Worm (Caenorhabditis elegans) whole organism, young adult: ENCODE results near the gene nhr-193.
A peak's percentile ranks its signal among the peaks of the same experiment; 100 is the strongest.

Experiments
- B0019.2 ChIP-seq: fragments of 200-800 bp; sonication (Bioruptor generic); conservative IDR thresholded peaks from 2 replicates; pipeline ENCODE4 v1.3.6; 2022; ENCODE audit warnings: missing genetic modification reagents, missing genetic modification characterization, missing compliant biosample characterization
- B0336.3 ChIP-seq: fragments of 200-800 bp; sonication (Bioruptor generic); IDR thresholded peaks from 2 replicates; pipeline ENCODE4 v1.3.6; 2022; ENCODE audit warnings: missing genetic modification characterization, missing compliant biosample characterization
- D2030.7 ChIP-seq: fragments of 200-800 bp; sonication (Bioruptor generic); IDR thresholded peaks from 2 replicates; pipeline ENCODE4 v1.3.6; 2022; ENCODE audit warnings: missing genetic modification reagents, missing genetic modification characterization, missing compliant biosample characterization
- F22D6.2 ChIP-seq: sonication (generic microtip); optimal IDR thresholded peaks from 2 replicates; lab custom pipeline; 2016; ENCODE audit warnings: mild to moderate bottlenecking, missing genetic modification characterization, missing compliant biosample characterization
- F39B2.1 ChIP-seq: fragments of 200-800 bp; sonication (Bioruptor generic); IDR thresholded peaks from 2 replicates; pipeline ENCODE4 v1.3.6; 2022; ENCODE audit warnings: missing genetic modification reagents, missing genetic modification characterization, missing compliant biosample characterization
- F49E8.2 ChIP-seq: sonication (generic microtip); optimal IDR thresholded peaks from 3 replicates; lab custom pipeline; 2017; ENCODE audit warnings: missing genetic modification characterization, mild to moderate bottlenecking, missing compliant biosample characterization, antibody characterized with exemption, moderate library complexity; ENCODE audit not compliant: insufficient read depth
- K12H6.12 ChIP-seq: fragments of 200-800 bp; sonication (Bioruptor generic); optimal IDR thresholded peaks from 2 replicates; lab custom pipeline; 2018; ENCODE audit warnings: mild to moderate bottlenecking, missing genetic modification characterization, missing compliant biosample characterization
- Y53G8AR.9 ChIP-seq: fragments of 200-800 bp; sonication (Bioruptor generic); conservative IDR thresholded peaks from 2 replicates; pipeline ENCODE4 v1.3.6; 2022; ENCODE audit warnings: missing genetic modification reagents, missing genetic modification characterization, missing compliant biosample characterization
- Y56A3A.18 ChIP-seq: fragments of 200-800 bp; sonication (Bioruptor generic); IDR thresholded peaks from 2 replicates; pipeline ENCODE4 v1.3.6; 2022; ENCODE audit warnings: missing genetic modification reagents, missing genetic modification characterization, missing compliant biosample characterization
- Y67H2A.10 ChIP-seq: fragments of 200-800 bp; sonication (Bioruptor generic); conservative IDR thresholded peaks from 2 replicates; pipeline ENCODE4 v1.3.6; 2022; ENCODE audit warnings: missing genetic modification reagents, missing genetic modification characterization, missing compliant biosample characterization
- Y79H2A.3 ChIP-seq: fragments of 200-800 bp; sonication (Bioruptor generic); conservative IDR thresholded peaks from 2 replicates; pipeline ENCODE4 v1.3.6; 2022; ENCODE audit warnings: missing genetic modification reagents, missing genetic modification characterization, missing compliant biosample characterization
- Y95B8A.8 ChIP-seq: fragments of 200-800 bp; sonication (Bioruptor generic); IDR thresholded peaks from 2 replicates; pipeline ENCODE4 v1.3.6; 2022; ENCODE audit warnings: missing genetic modification reagents, missing genetic modification characterization, missing compliant biosample characterization
- akir-1 ChIP-seq: fragments of 200-800 bp; sonication (Bioruptor generic); optimal IDR thresholded peaks from 2 replicates; lab custom pipeline; 2018; ENCODE audit warnings: mild to moderate bottlenecking, missing genetic modification characterization, moderate library complexity, missing compliant biosample characterization
- ama-1 ChIP-seq, 3 experiments: fragments of 150-350 bp in 1 of 3; sonication (generic microtip) in 2 of 3; optimal IDR thresholded peaks; 2 replicates each; lab custom pipeline; 2014 to 2018; ENCODE audit warnings: missing biosample characterization in 2 of 3, missing genetic modification characterization in 2 of 3, missing genetic modification reagents in 2 of 3
- athp-1 ChIP-seq: sonication (generic microtip); optimal IDR thresholded peaks from 2 replicates; lab custom pipeline; 2017; ENCODE audit warnings: mild to moderate bottlenecking, missing genetic modification characterization, missing compliant biosample characterization
- attf-6 ChIP-seq: fragments of 200-800 bp; sonication (Bioruptor generic); IDR thresholded peaks from 2 replicates; pipeline ENCODE4 v1.3.6; 2022; ENCODE audit warnings: missing genetic modification reagents, missing genetic modification characterization, missing compliant biosample characterization
- cebp-1 ChIP-seq, 2 experiments: fragments of 200-800 bp in 1 of 2; sonication (Bioruptor generic) in 1 of 2; sonication (generic microtip) in 1 of 2; IDR thresholded peaks in 1 of 2; optimal IDR thresholded peaks in 1 of 2; 2 replicates each; pipeline versions ENCODE4 v1.3.6 to Lab custom; 2017 to 2022; ENCODE audit warnings: missing compliant biosample characterization in 2 of 2, missing genetic modification characterization in 2 of 2, mild to moderate bottlenecking in 1 of 2, missing genetic modification reagents in 1 of 2, moderate library complexity in 1 of 2
- ceh-27 ChIP-seq: fragments of 200-800 bp; sonication (Bioruptor generic); optimal IDR thresholded peaks from 2 replicates; lab custom pipeline; 2018; ENCODE audit warnings: mild to moderate bottlenecking, missing genetic modification characterization, moderate library complexity, missing compliant biosample characterization
- dpff-1 ChIP-seq: sonication (generic microtip); optimal IDR thresholded peaks from 2 replicates; lab custom pipeline; 2017; ENCODE audit warnings: mild to moderate bottlenecking, missing genetic modification characterization, missing compliant biosample characterization
- egl-18 ChIP-seq: fragments of 200-800 bp; sonication (Bioruptor generic); IDR thresholded peaks from 2 replicates; pipeline ENCODE4 v1.3.6; 2022; ENCODE audit warnings: missing genetic modification reagents, missing genetic modification characterization, missing compliant biosample characterization
- ets-4 ChIP-seq: fragments of 200-800 bp; sonication (Bioruptor generic); optimal IDR thresholded peaks from 2 replicates; lab custom pipeline; 2018; ENCODE audit warnings: mild to moderate bottlenecking, missing genetic modification characterization, missing compliant biosample characterization
- gei-17 ChIP-seq: fragments of 200-800 bp; sonication (Bioruptor generic); optimal IDR thresholded peaks from 2 replicates; lab custom pipeline; 2018; ENCODE audit warnings: mild to moderate bottlenecking, missing genetic modification characterization, missing compliant biosample characterization
- hmg-1.2 ChIP-seq: fragments of 200-800 bp; sonication (Bioruptor generic); IDR thresholded peaks from 2 replicates; pipeline ENCODE4 v1.3.6; 2022; ENCODE audit warnings: missing genetic modification reagents, missing genetic modification characterization, missing compliant biosample characterization
- hrde-1 ChIP-seq: sonication (generic microtip); optimal IDR thresholded peaks from 2 replicates; lab custom pipeline; 2016; ENCODE audit warnings: missing genetic modification characterization, mild to moderate bottlenecking, missing compliant biosample characterization, moderate library complexity, missing genotype, missing genetic modification reagents, borderline replicate concordance
- lin-40 ChIP-seq: sonication (generic microtip); optimal IDR thresholded peaks from 2 replicates; lab custom pipeline; 2016; ENCODE audit warnings: missing genetic modification characterization, mild to moderate bottlenecking, missing compliant biosample characterization, missing genotype, missing genetic modification reagents
- lsl-1 ChIP-seq: fragments of 200-800 bp; sonication (Bioruptor generic); optimal IDR thresholded peaks from 2 replicates; lab custom pipeline; 2018; ENCODE audit warnings: mild to moderate bottlenecking, missing genetic modification characterization, moderate library complexity, missing compliant biosample characterization
- lsy-27 ChIP-seq: sonication (generic microtip); optimal IDR thresholded peaks from 2 replicates; lab custom pipeline; 2017; ENCODE audit warnings: missing genetic modification characterization, mild to moderate bottlenecking, missing compliant biosample characterization, antibody characterized with exemption, missing genotype, borderline replicate concordance; ENCODE audit not compliant: insufficient read depth
- mcd-1 ChIP-seq: fragments of 200-800 bp; sonication (Bioruptor generic); IDR thresholded peaks from 2 replicates; pipeline ENCODE4 v1.3.6; 2022; ENCODE audit warnings: missing genetic modification reagents, missing genetic modification characterization, missing compliant biosample characterization
- nfyb-1 ChIP-seq: fragments of 200-800 bp; sonication (Bioruptor generic); IDR thresholded peaks from 2 replicates; pipeline ENCODE4 v1.3.6; 2022; ENCODE audit warnings: missing genetic modification reagents, missing genetic modification characterization, missing compliant biosample characterization
- nhr-179 ChIP-seq: sonication (generic microtip); optimal IDR thresholded peaks from 2 replicates; lab custom pipeline; 2016; ENCODE audit warnings: mild to moderate bottlenecking, missing genetic modification characterization, missing compliant biosample characterization
- nhr-80 ChIP-seq: sonication (generic microtip); optimal IDR thresholded peaks from 2 replicates; lab custom pipeline; 2016; ENCODE audit warnings: missing genetic modification characterization, missing compliant biosample characterization
- pbrm-1 ChIP-seq: fragments of 200-800 bp; sonication (Bioruptor generic); IDR thresholded peaks from 2 replicates; pipeline ENCODE4 v1.3.6; 2022; ENCODE audit warnings: missing genetic modification reagents, missing genetic modification characterization, missing compliant biosample characterization
- snpc-1.1 ChIP-seq: sonication (generic microtip); optimal IDR thresholded peaks from 2 replicates; lab custom pipeline; 2017; ENCODE audit warnings: missing genetic modification characterization, mild to moderate bottlenecking, missing compliant biosample characterization, antibody characterized with exemption, moderate library complexity, missing genotype, missing genetic modification reagents; ENCODE audit not compliant: insufficient read depth
- sptf-2 ChIP-seq: fragments of 200-800 bp; sonication (Bioruptor generic); optimal IDR thresholded peaks from 2 replicates; lab custom pipeline; 2018; ENCODE audit warnings: mild to moderate bottlenecking, missing genetic modification characterization, missing compliant biosample characterization
- tbp1 ChIP-seq: fragments of 200-800 bp; sonication (Bioruptor generic); optimal IDR thresholded peaks from 2 replicates; lab custom pipeline; 2018; ENCODE audit warnings: mild to moderate bottlenecking, missing genetic modification characterization, missing compliant biosample characterization
- xnd-1 ChIP-seq: sonication (generic microtip); optimal IDR thresholded peaks from 2 replicates; lab custom pipeline; 2016; ENCODE audit warnings: missing genotype, missing genetic modification reagents, missing genetic modification characterization, missing compliant biosample characterization
- zfh-2 ChIP-seq: fragments of 200-800 bp; sonication (Bioruptor generic); conservative IDR thresholded peaks from 2 replicates; pipeline ENCODE4 v1.3.6; 2022; ENCODE audit warnings: missing genetic modification reagents, missing genetic modification characterization, missing compliant biosample characterization
- ztf-26 ChIP-seq: sonication (generic microtip); optimal IDR thresholded peaks from 2 replicates; lab custom pipeline; 2017; ENCODE audit warnings: missing genetic modification characterization, missing compliant biosample characterization

Gene nhr-193

ce11 chrV:16356798-16357197 lies 14.7 kb downstream of the nhr-193 start (continued):
- TF ChIP-seq Y53G8AR.9 (GFP tag; lab: Robert Waterston, UW): no peak

ce11 chrV:16357253-16357652 lies 15.1 kb downstream of the nhr-193 start, which contains the start of gene pptr-1:
Gene pptr-1 (plus strand): TSS chrV:16357521.
- TF ChIP-seq cebp-1 (GFP tag; IDR thresholded peaks at IDR 0.05; lab: Robert Waterston, UW) (no peak), cebp-1 (tag; optimal IDR thresholded peaks at IDR 0.05; lab: Kevin White, UChicago) (peak; percentile 4), hmg-1.2 (GFP tag; lab: Robert Waterston, UW) (peak; percentile 32; the same call in 1 of the 2 replicates), nhr-80 (peak; percentile 47), Y56A3A.18 (GFP tag; lab: Robert Waterston, UW) (0 out of 2 replicates have a peak, but pooled peaks have one; percentile 12), Y67H2A.10 (GFP tag; lab: Robert Waterston, UW) (no peak), lin-40 (tag; lab: Kevin White, UChicago) (peak; percentile 20)

ce11 chrV:16361350-16361749 lies 19.2 kb downstream of the nhr-193 start:
- TF ChIP-seq nfyb-1 (GFP tag; lab: Robert Waterston, UW): peak; percentile 98
- no peak for TF ChIP-seq egl-18 (GFP tag; lab: Robert Waterston, UW)

ce11 chrV:16367575-16367974 lies 25.5 kb downstream of the nhr-193 start, which contains the start of gene W08G11.3:
Gene W08G11.3 (plus strand): TSS chrV:16367681.
- TF ChIP-seq B0336.3 (GFP tag; lab: Robert Waterston, UW): peak; percentile 21; the same call in 1 of the 2 replicates
- 0 out of 2 replicates have a peak, but pooled peaks have one; percentile 14 for TF ChIP-seq nfyb-1 (GFP tag; lab: Robert Waterston, UW)
- TF ChIP-seq Y56A3A.18 (GFP tag; lab: Robert Waterston, UW): 0 out of 2 replicates have a peak, but pooled peaks have one; percentile 42
- TF ChIP-seq D2030.7 (GFP tag; lab: Robert Waterston, UW): no peak
- TF ChIP-seq ets-4 (GFP tag; lab: Kevin White, UChicago): no peak
- no peak for TF ChIP-seq attf-6
- no peak for TF ChIP-seq akir-1 (GFP tag; lab: Kevin White, UChicago)
- no peak for TF ChIP-seq ztf-26
- TF ChIP-seq snpc-1.1: no peak
- TF ChIP-seq B0019.2 (GFP tag; lab: Robert Waterston, UW): 0 out of 2 replicates have a peak, but pooled peaks have one; percentile 34
- 0 out of 2 replicates have a peak, but pooled peaks have one; percentile 25 for TF ChIP-seq Y95B8A.8 (GFP tag; lab: Robert Waterston, UW)
- no peak for TF ChIP-seq mcd-1 (GFP tag; lab: Robert Waterston, UW)
- no peak for TF ChIP-seq lsy-27 (tag; lab: Kevin White, UChicago)
- TF ChIP-seq Y53G8AR.9 (GFP tag; lab: Robert Waterston, UW): no peak
- no peak for TF ChIP-seq Y79H2A.3 (GFP tag; lab: Robert Waterston, UW)
- TF ChIP-seq, all 124 proteins: peak for 5

ce11 chrV:16368143-16368542 lies 26.0 kb downstream of the nhr-193 start:
- TF ChIP-seq K12H6.12 (tag; lab: Kevin White, UChicago) (no peak), athp-1 (tag; lab: Kevin White, UChicago) (no peak), Y53G8AR.9 (GFP tag; lab: Robert Waterston, UW) (no peak), nhr-179 (tag; lab: Kevin White, UChicago) (no peak), xnd-1 (tag; lab: Kevin White, UChicago) (no peak), ama-1 (optimal IDR thresholded peaks at IDR 0.05; lab: Kevin White, UChicago) (no peak), ama-1 (GFP tag; optimal IDR thresholded peaks at IDR 0.05; lab: Kevin White, UChicago) (no peak), akir-1 (GFP tag; lab: Kevin White, UChicago) (no peak), lsl-1 (GFP tag; lab: Kevin White, UChicago) (no peak), tbp1 (GFP tag; lab: Kevin White, UChicago) (no peak), hrde-1 (tag; lab: Kevin White, UChicago) (no peak), ceh-27 (no peak), gei-17 (no peak), F49E8.2 (tag; lab: Kevin White, UChicago) (no peak), pbrm-1 (GFP tag; lab: Robert Waterston, UW) (no peak), sptf-2 (GFP tag; lab: Kevin White, UChicago) (no peak), snpc-1.1 (no peak), F22D6.2 (tag; lab: Kevin White, UChicago) (no peak), zfh-2 (GFP tag; lab: Robert Waterston, UW) (no peak), F39B2.1 (GFP tag; lab: Robert Waterston, UW) (no peak), dpff-1 (tag; lab: Kevin White, UChicago) (no peak)
- TF ChIP-seq, all 124 proteins: peak for 0
